Fruit fly (Drosophila melanogaster) Kc167 (cell line): Measurements from ENCODE around the gene Tsen54.

Experiments
- h ChIP-seq: fragments of >200 bp; optimal IDR thresholded peaks from 3 replicates; lab custom pipeline; 2018; ENCODE audit warnings: missing external identifiers
- ttk ChIP-seq: sonication (Bioruptor generic); optimal IDR thresholded peaks from 2 replicates; lab custom pipeline; 2017; ENCODE audit warnings: missing external identifiers

DNA sequence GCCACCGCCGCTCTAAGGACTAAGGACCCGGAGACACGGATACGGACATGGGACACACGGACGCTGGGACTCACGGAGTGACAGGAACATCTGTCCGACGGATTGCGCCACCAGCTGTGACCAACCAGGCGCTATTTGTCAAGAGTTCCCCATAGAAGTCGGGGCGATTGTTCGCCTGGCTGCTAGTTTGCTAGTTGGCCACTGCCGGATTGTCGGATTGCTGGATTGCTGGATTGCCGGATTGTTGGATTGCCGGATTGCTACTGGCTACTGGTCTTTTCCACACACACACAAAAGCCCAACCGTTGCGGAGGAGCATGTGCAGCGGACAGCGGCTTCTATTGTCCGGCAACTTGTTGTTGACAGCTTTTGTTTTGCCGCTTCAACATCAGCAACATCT lies 21.4 kb upstream of the Tsen54 start:
- TF ChIP-seq ttk (lab: Kevin White, UChicago) (no peak), h (lab: Kevin White, UChicago) (no peak)
